Worm (Caenorhabditis elegans) whole organism, young adult: Measurements from ENCODE around the gene sec-15.
A peak's percentile ranks its signal among the peaks of the same experiment; 100 is the strongest.

ENCODE experiments used
- B0261.1 ChIP-seq: sonication (generic microtip); optimal IDR thresholded peaks from 2 replicates; lab custom pipeline; 2016; ENCODE audit warnings: mild to moderate bottlenecking, missing genetic modification characterization, moderate library complexity, missing compliant biosample characterization
- F10E7.11 ChIP-seq: sonication (generic microtip); optimal IDR thresholded peaks from 2 replicates; lab custom pipeline; 2017; ENCODE audit warnings: mild to moderate bottlenecking, missing genetic modification characterization, moderate library complexity, missing compliant biosample characterization
- F22D6.2 ChIP-seq: sonication (generic microtip); optimal IDR thresholded peaks from 2 replicates; lab custom pipeline; 2016; ENCODE audit warnings: mild to moderate bottlenecking, missing genetic modification characterization, missing compliant biosample characterization
- F39B2.1 ChIP-seq: fragments of 200-800 bp; sonication (Bioruptor generic); IDR thresholded peaks from 2 replicates; pipeline ENCODE4 v1.3.6; 2022; ENCODE audit warnings: missing genetic modification reagents, missing genetic modification characterization, missing compliant biosample characterization
- F55B11.4 ChIP-seq: sonication (generic microtip); optimal IDR thresholded peaks from 2 replicates; lab custom pipeline; 2016; ENCODE audit warnings: missing compliant biosample characterization, missing genetic modification characterization, borderline replicate concordance; ENCODE audit not compliant: insufficient read depth
- K12H6.12 ChIP-seq: fragments of 200-800 bp; sonication (Bioruptor generic); optimal IDR thresholded peaks from 2 replicates; lab custom pipeline; 2018; ENCODE audit warnings: mild to moderate bottlenecking, missing genetic modification characterization, missing compliant biosample characterization
- Y53F4B.3 ChIP-seq: fragments of 200-800 bp; sonication (Bioruptor generic); IDR thresholded peaks from 2 replicates; pipeline ENCODE4 v1.3.6; 2022; ENCODE audit warnings: missing genetic modification reagents, missing genetic modification characterization, missing compliant biosample characterization
- akir-1 ChIP-seq: fragments of 200-800 bp; sonication (Bioruptor generic); optimal IDR thresholded peaks from 2 replicates; lab custom pipeline; 2018; ENCODE audit warnings: mild to moderate bottlenecking, missing genetic modification characterization, moderate library complexity, missing compliant biosample characterization
- aptf-2 ChIP-seq: fragments of 200-800 bp; sonication (Bioruptor generic); conservative IDR thresholded peaks from 2 replicates; pipeline ENCODE4 v1.3.6; 2022; ENCODE audit warnings: missing genetic modification reagents, missing genetic modification characterization, missing compliant biosample characterization
- atf-7 ChIP-seq: sonication (generic microtip); optimal IDR thresholded peaks from 2 replicates; lab custom pipeline; 2017; ENCODE audit warnings: mild to moderate bottlenecking, missing genetic modification characterization, missing compliant biosample characterization
- athp-1 ChIP-seq: sonication (generic microtip); optimal IDR thresholded peaks from 2 replicates; lab custom pipeline; 2017; ENCODE audit warnings: mild to moderate bottlenecking, missing genetic modification characterization, missing compliant biosample characterization
- ccch-3 ChIP-seq: fragments of 200-800 bp; sonication (Bioruptor generic); optimal IDR thresholded peaks from 2 replicates; lab custom pipeline; 2018; ENCODE audit warnings: mild to moderate bottlenecking, missing genetic modification characterization, missing compliant biosample characterization
- cebp-2 ChIP-seq: fragments of 200-800 bp; sonication (Bioruptor generic); IDR thresholded peaks from 2 replicates; pipeline ENCODE4 v1.3.6; 2022; ENCODE audit warnings: missing genetic modification characterization, missing compliant biosample characterization
- ceh-100 ChIP-seq: fragments of 200-800 bp; sonication (Bioruptor generic); IDR thresholded peaks from 2 replicates; pipeline ENCODE4 v1.3.6; 2022; ENCODE audit warnings: missing genetic modification reagents, missing genetic modification characterization, missing compliant biosample characterization
- ceh-40 ChIP-seq: fragments of 200-800 bp; sonication (Bioruptor generic); IDR thresholded peaks from 2 replicates; pipeline ENCODE4 v1.3.6; 2022; ENCODE audit warnings: missing genetic modification characterization, missing compliant biosample characterization
- ceh-79 ChIP-seq: sonication (generic microtip); optimal IDR thresholded peaks from 2 replicates; lab custom pipeline; 2017; ENCODE audit warnings: mild to moderate bottlenecking, missing genetic modification characterization, missing compliant biosample characterization
- dox-1 ChIP-seq: fragments of 200-800 bp; sonication (Bioruptor generic); IDR thresholded peaks from 2 replicates; pipeline ENCODE4 v1.3.6; 2022; ENCODE audit warnings: missing genetic modification reagents, missing genetic modification characterization, missing compliant biosample characterization
- dpff-1 ChIP-seq: sonication (generic microtip); optimal IDR thresholded peaks from 2 replicates; lab custom pipeline; 2017; ENCODE audit warnings: mild to moderate bottlenecking, missing genetic modification characterization, missing compliant biosample characterization
- egl-18 ChIP-seq: fragments of 200-800 bp; sonication (Bioruptor generic); IDR thresholded peaks from 2 replicates; pipeline ENCODE4 v1.3.6; 2022; ENCODE audit warnings: missing genetic modification reagents, missing genetic modification characterization, missing compliant biosample characterization
- egl-44 ChIP-seq: fragments of 200-800 bp; sonication (Bioruptor generic); IDR thresholded peaks from 2 replicates; pipeline ENCODE4 v1.3.6; 2022; ENCODE audit warnings: missing genetic modification reagents, missing genetic modification characterization, missing compliant biosample characterization
- hmg-1.2 ChIP-seq: fragments of 200-800 bp; sonication (Bioruptor generic); IDR thresholded peaks from 2 replicates; pipeline ENCODE4 v1.3.6; 2022; ENCODE audit warnings: missing genetic modification reagents, missing genetic modification characterization, missing compliant biosample characterization
- lag-1 ChIP-seq: fragments of 200-800 bp; sonication (Bioruptor generic); IDR thresholded peaks from 2 replicates; pipeline ENCODE4 v1.3.6; 2022; ENCODE audit warnings: missing genetic modification reagents, missing genetic modification characterization, missing compliant biosample characterization
- let-526 ChIP-seq: fragments of 200-800 bp; sonication (Bioruptor generic); IDR thresholded peaks from 2 replicates; pipeline ENCODE4 v1.3.6; 2022; ENCODE audit warnings: missing genetic modification reagents, missing genetic modification characterization, missing compliant biosample characterization
- lin-54 ChIP-seq: fragments of 200-800 bp; sonication (Bioruptor generic); optimal IDR thresholded peaks from 2 replicates; lab custom pipeline; 2018; ENCODE audit warnings: mild to moderate bottlenecking, missing genetic modification characterization, missing compliant biosample characterization
- lsy-27 ChIP-seq: sonication (generic microtip); optimal IDR thresholded peaks from 2 replicates; lab custom pipeline; 2017; ENCODE audit warnings: missing genetic modification characterization, mild to moderate bottlenecking, missing compliant biosample characterization, antibody characterized with exemption, missing genotype, borderline replicate concordance; ENCODE audit not compliant: insufficient read depth
- madf-10 ChIP-seq: sonication (generic microtip); optimal IDR thresholded peaks from 2 replicates; lab custom pipeline; 2016; ENCODE audit warnings: mild to moderate bottlenecking, missing genetic modification characterization, missing compliant biosample characterization
- madf-6 ChIP-seq: fragments of 200-800 bp; sonication (Bioruptor generic); IDR thresholded peaks from 2 replicates; pipeline ENCODE4 v1.3.6; 2022; ENCODE audit warnings: missing genetic modification reagents, missing genetic modification characterization, missing compliant biosample characterization
- mel-28 ChIP-seq: sonication (generic microtip); optimal IDR thresholded peaks from 2 replicates; lab custom pipeline; 2016; ENCODE audit warnings: borderline replicate concordance, mild to moderate bottlenecking, missing genetic modification characterization, missing compliant biosample characterization
- mes-4 ChIP-seq: sonication (generic microtip); optimal IDR thresholded peaks from 2 replicates; lab custom pipeline; 2016; ENCODE audit warnings: missing genotype, missing genetic modification characterization, missing compliant biosample characterization
- nfya-1 ChIP-seq: sonication (generic microtip); optimal IDR thresholded peaks from 2 replicates; lab custom pipeline; 2017; ENCODE audit warnings: antibody characterized with exemption, missing compliant biosample characterization, missing genetic modification characterization, borderline replicate concordance; ENCODE audit not compliant: insufficient read depth
- nfya-2 ChIP-seq: fragments of 200-800 bp; sonication (Bioruptor generic); IDR thresholded peaks from 2 replicates; pipeline ENCODE4 v1.3.6; 2022; ENCODE audit warnings: missing genetic modification reagents, missing genetic modification characterization, missing compliant biosample characterization
- nhr-80 ChIP-seq: sonication (generic microtip); optimal IDR thresholded peaks from 2 replicates; lab custom pipeline; 2016; ENCODE audit warnings: missing genetic modification characterization, missing compliant biosample characterization
- pbrm-1 ChIP-seq: fragments of 200-800 bp; sonication (Bioruptor generic); IDR thresholded peaks from 2 replicates; pipeline ENCODE4 v1.3.6; 2022; ENCODE audit warnings: missing genetic modification reagents, missing genetic modification characterization, missing compliant biosample characterization
- pha-4 ChIP-seq: fragments of 150-350 bp; sonication (generic microtip); optimal IDR thresholded peaks from 2 replicates; lab custom pipeline; 2014; ENCODE audit warnings: missing biosample characterization, missing genetic modification reagents, missing genetic modification characterization
- rpc-1 ChIP-seq, 2 experiments: fragments of 150-350 bp in 1 of 2; sonication (generic microtip) in 1 of 2; optimal IDR thresholded peaks; 2 replicates each; lab custom pipeline; 2014 to 2018; ENCODE audit warnings: missing biosample characterization in 1 of 2, missing genetic modification characterization in 1 of 2, missing genetic modification reagents in 1 of 2, missing genotype in 1 of 2
- snpc-1.1 ChIP-seq: sonication (generic microtip); optimal IDR thresholded peaks from 2 replicates; lab custom pipeline; 2017; ENCODE audit warnings: missing genetic modification characterization, mild to moderate bottlenecking, missing compliant biosample characterization, antibody characterized with exemption, moderate library complexity, missing genotype, missing genetic modification reagents; ENCODE audit not compliant: insufficient read depth
- snpc-1.3 ChIP-seq: sonication (generic microtip); optimal IDR thresholded peaks from 2 replicates; lab custom pipeline; 2017; ENCODE audit warnings: missing genetic modification characterization, mild to moderate bottlenecking, missing compliant biosample characterization, antibody characterized with exemption, moderate library complexity, missing genotype, missing genetic modification reagents; ENCODE audit not compliant: insufficient read depth
- snpc-3.4 ChIP-seq: sonication (generic microtip); optimal IDR thresholded peaks from 2 replicates; lab custom pipeline; 2017; ENCODE audit warnings: missing genetic modification characterization, mild to moderate bottlenecking, missing compliant biosample characterization, antibody characterized with exemption, moderate library complexity, missing genotype, missing genetic modification reagents
- snpc-4 ChIP-seq, 5 experiments: fragments of 150-350 bp in 1 of 5; sonication (generic microtip) in 4 of 5; optimal IDR thresholded peaks; 2 replicates each; lab custom pipeline; 2014 to 2018; ENCODE audit warnings: missing genetic modification characterization in 5 of 5, missing biosample characterization in 3 of 5, antibody characterized with exemption in 2 of 5, mild to moderate bottlenecking in 2 of 5, missing compliant biosample characterization in 2 of 5, missing genotype in 2 of 5, moderate library complexity in 2 of 5, missing genetic modification reagents in 1 of 5
- somi-1 ChIP-seq: fragments of 200-800 bp; sonication (Bioruptor generic); optimal IDR thresholded peaks from 2 replicates; lab custom pipeline; 2018; ENCODE audit warnings: mild to moderate bottlenecking, missing genetic modification characterization, missing compliant biosample characterization
- sptf-2 ChIP-seq: fragments of 200-800 bp; sonication (Bioruptor generic); optimal IDR thresholded peaks from 2 replicates; lab custom pipeline; 2018; ENCODE audit warnings: mild to moderate bottlenecking, missing genetic modification characterization, missing compliant biosample characterization
- tbx-9 ChIP-seq: sonication (generic microtip); optimal IDR thresholded peaks from 2 replicates; lab custom pipeline; 2016; ENCODE audit warnings: borderline replicate concordance, missing genetic modification characterization, inconsistent platforms, missing compliant biosample characterization
- unc-130 ChIP-seq: sonication (generic microtip); optimal IDR thresholded peaks from 2 replicates; lab custom pipeline; 2016; ENCODE audit warnings: missing genetic modification reagents, missing genetic modification characterization, missing compliant biosample characterization
- unc-62 ChIP-seq: fragments of 150-350 bp; optimal IDR thresholded peaks from 2 replicates; lab custom pipeline; 2014; ENCODE audit warnings: missing biosample characterization, missing genetic modification reagents, missing genetic modification characterization
- xnd-1 ChIP-seq: sonication (generic microtip); optimal IDR thresholded peaks from 2 replicates; lab custom pipeline; 2016; ENCODE audit warnings: missing genotype, missing genetic modification reagents, missing genetic modification characterization, missing compliant biosample characterization
- zim-3 ChIP-seq: sonication (generic microtip); optimal IDR thresholded peaks from 2 replicates; lab custom pipeline; 2017; ENCODE audit warnings: mild to moderate bottlenecking, missing genetic modification characterization, moderate library complexity, missing compliant biosample characterization
- ztf-28 ChIP-seq: fragments of 200-800 bp; sonication (Bioruptor generic); IDR thresholded peaks from 2 replicates; pipeline ENCODE4 v1.3.6; 2022; ENCODE audit warnings: missing genetic modification reagents, missing genetic modification characterization, missing compliant biosample characterization

sec-15 gene

ce11 chrX:8810908-8811307, 24.6 kb downstream of the sec-15 start, which contains the start of gene R04E5.9 (continued):
- TF ChIP-seq mes-4 (tag; lab: Kevin White, UChicago) (no peak), B0261.1 (peak; percentile 22), tbx-9 (tag; lab: Kevin White, UChicago) (no peak), dpff-1 (no peak), somi-1 (peak; percentile 44), hmg-1.2 (GFP tag; lab: Robert Waterston, UW) (peak; percentile 84), ztf-28 (GFP tag; lab: Robert Waterston, UW) (no peak), zim-3 (no peak), aptf-2 (no peak), snpc-1.1 (tag; lab: Kevin White, UChicago) (no peak), atf-7 (peak; percentile 64), lin-54 (GFP tag; lab: Kevin White, UChicago) (peak; percentile 50), pbrm-1 (GFP tag; lab: Robert Waterston, UW) (peak; percentile 66; the same call in 1 of the 2 replicates), madf-10 (tag; lab: Kevin White, UChicago) (peak; percentile 85), madf-6 (GFP tag; lab: Robert Waterston, UW) (no peak), let-526 (GFP tag; lab: Robert Waterston, UW) (0 out of 2 replicates have a peak, but pooled peaks have one; percentile 36), pha-4 (tag; lab: Kevin White, UChicago) (peak; percentile 50), athp-1 (tag; lab: Kevin White, UChicago) (peak; percentile 45), K12H6.12 (tag; lab: Kevin White, UChicago) (peak; percentile 89), F22D6.2 (tag; lab: Kevin White, UChicago) (peak; percentile 35), F39B2.1 (GFP tag; lab: Robert Waterston, UW) (no peak), lag-1 (GFP tag; lab: Robert Waterston, UW) (no peak), ccch-3 (GFP tag; lab: Kevin White, UChicago) (no peak), ceh-100 (no peak), F55B11.4 (tag; lab: Kevin White, UChicago) (no peak), ceh-40 (no peak), cebp-2 (GFP tag; lab: Robert Waterston, UW) (no peak), snpc-3.4 (tag; lab: Kevin White, UChicago) (no peak), snpc-1.3 (tag; lab: Kevin White, UChicago) (no peak), dox-1 (GFP tag; lab: Robert Waterston, UW) (peak; percentile 91), mel-28 (peak; percentile 17), unc-62 (GFP tag; lab: Kevin White, UChicago) (no peak), nfya-2 (GFP tag; lab: Robert Waterston, UW) (no peak), ceh-79 (tag; lab: Kevin White, UChicago) (no peak), egl-44 (GFP tag; lab: Robert Waterston, UW) (peak; percentile 61; the same call in 1 of the 2 replicates), lsy-27 (tag; lab: Kevin White, UChicago) (no peak), rpc-1 (optimal IDR thresholded peaks at IDR 0.05; lab: Kevin White, UChicago) (no peak), rpc-1 (tag; optimal IDR thresholded peaks at IDR 0.05; lab: Kevin White, UChicago) (no peak), egl-18 (GFP tag; lab: Robert Waterston, UW) (no peak), Y53F4B.3 (GFP tag; lab: Robert Waterston, UW) (no peak), unc-130 (GFP tag; lab: Kevin White, UChicago) (no peak), snpc-4 (GFP tag; optimal IDR thresholded peaks at IDR 0.05; lab: Kevin White, UChicago) (peak; percentile 35), snpc-4 (tag; optimal IDR thresholded peaks at IDR 0.05; lab: Kevin White, UChicago) (peak; percentile 17 to 72 (median 60)), xnd-1 (tag; lab: Kevin White, UChicago) (no peak), sptf-2 (GFP tag; lab: Kevin White, UChicago) (peak; percentile 1), F10E7.11 (no peak), akir-1 (GFP tag; lab: Kevin White, UChicago) (no peak), nfya-1 (no peak), nhr-80 (tag; lab: Kevin White, UChicago) (peak; percentile 99)
